Worm (Caenorhabditis elegans) whole organism, early embryonic: ENCODE data around the gene apd-3.

Experiments used
- F13C5.2 ChIP-seq: sonication (generic microtip); optimal IDR thresholded peaks from 2 replicates; lab custom pipeline; 2017; ENCODE audit warnings: mild to moderate bottlenecking, missing genetic modification characterization, inconsistent platforms, missing compliant biosample characterization
- ama-1 ChIP-seq: fragments of 150-350 bp; optimal IDR thresholded peaks from 2 replicates; lab custom pipeline; 2014
- ceh-13 ChIP-seq: fragments of 200-800 bp; sonication (Bioruptor generic); optimal IDR thresholded peaks from 2 replicates; lab custom pipeline; 2018; ENCODE audit warnings: mild to moderate bottlenecking, missing genetic modification characterization, missing compliant biosample characterization
- ceh-36 ChIP-seq: sonication (generic microtip); optimal IDR thresholded peaks from 2 replicates; lab custom pipeline; 2016; ENCODE audit warnings: missing genetic modification characterization, inconsistent platforms, missing compliant biosample characterization
- hmbx-1 ChIP-seq: sonication (generic microtip); optimal IDR thresholded peaks from 2 replicates; lab custom pipeline; 2016; ENCODE audit warnings: mild to moderate bottlenecking, missing genetic modification characterization, missing compliant biosample characterization
- scrt-1 ChIP-seq: fragments of 200-800 bp; sonication (Bioruptor generic); IDR thresholded peaks from 2 replicates; pipeline ENCODE4 v1.3.6; 2022; ENCODE audit warnings: missing genetic modification characterization, missing compliant biosample characterization

- no peak for TF ChIP-seq ama-1 (lab: Kevin White, UChicago)
- TF ChIP-seq hmbx-1 (tag; lab: Kevin White, UChicago) = no peak
- peak; percentile 40 for TF ChIP-seq F13C5.2 (tag; lab: Kevin White, UChicago)
- TF ChIP-seq ceh-13 (GFP tag; lab: Kevin White, UChicago) = no peak
- no peak for TF ChIP-seq ceh-36 (tag; lab: Kevin White, UChicago)
- TF ChIP-seq scrt-1 (GFP tag; lab: Robert Waterston, UW) = no peak
These were observed 7.2 kb upstream of the apd-3 start, which contains the start of gene dnc-3 for ce11 chrII:3553453-3553852.
